Worm (Caenorhabditis elegans) whole organism, young adult: ENCODE measurements around the gene R07E5.11.

Experiments
- F55B11.4 ChIP-seq: sonication (generic microtip); optimal IDR thresholded peaks from 2 replicates; lab custom pipeline; 2016; ENCODE audit warnings: missing compliant biosample characterization, missing genetic modification characterization, borderline replicate concordance; ENCODE audit not compliant: insufficient read depth
- K11D2.4 ChIP-seq: fragments of 200-800 bp; sonication (Bioruptor generic); IDR thresholded peaks from 2 replicates; pipeline ENCODE4 v1.3.6; 2022; ENCODE audit warnings: missing genetic modification reagents, missing genetic modification characterization, missing compliant biosample characterization
- Y95B8A.8 ChIP-seq: fragments of 200-800 bp; sonication (Bioruptor generic); IDR thresholded peaks from 2 replicates; pipeline ENCODE4 v1.3.6; 2022; ENCODE audit warnings: missing genetic modification reagents, missing genetic modification characterization, missing compliant biosample characterization
- ccch-3 ChIP-seq: fragments of 200-800 bp; sonication (Bioruptor generic); optimal IDR thresholded peaks from 2 replicates; lab custom pipeline; 2018; ENCODE audit warnings: mild to moderate bottlenecking, missing genetic modification characterization, missing compliant biosample characterization
- gei-17 ChIP-seq: fragments of 200-800 bp; sonication (Bioruptor generic); optimal IDR thresholded peaks from 2 replicates; lab custom pipeline; 2018; ENCODE audit warnings: mild to moderate bottlenecking, missing genetic modification characterization, missing compliant biosample characterization
- let-607 ChIP-seq, 2 experiments: fragments of 200-800 bp in 1 of 2; sonication (Bioruptor generic) in 1 of 2; sonication (generic microtip) in 1 of 2; optimal IDR thresholded peaks; 2 replicates each; lab custom pipeline; 2016 to 2018; ENCODE audit warnings: mild to moderate bottlenecking in 2 of 2, missing compliant biosample characterization in 2 of 2, missing genetic modification characterization in 2 of 2, moderate library complexity in 2 of 2, missing genotype in 1 of 2
- repo-1 ChIP-seq: sonication (generic microtip); optimal IDR thresholded peaks from 2 replicates; lab custom pipeline; 2017; ENCODE audit warnings: mild to moderate bottlenecking, missing genetic modification characterization, missing compliant biosample characterization
- snpc-4 ChIP-seq, 5 experiments: fragments of 150-350 bp in 1 of 5; sonication (generic microtip) in 4 of 5; optimal IDR thresholded peaks; 2 replicates each; lab custom pipeline; 2014 to 2018; ENCODE audit warnings: missing genetic modification characterization in 5 of 5, missing biosample characterization in 3 of 5, antibody characterized with exemption in 2 of 5, mild to moderate bottlenecking in 2 of 5, missing compliant biosample characterization in 2 of 5, missing genotype in 2 of 5, moderate library complexity in 2 of 5, missing genetic modification reagents in 1 of 5
- somi-1 ChIP-seq: fragments of 200-800 bp; sonication (Bioruptor generic); optimal IDR thresholded peaks from 2 replicates; lab custom pipeline; 2018; ENCODE audit warnings: mild to moderate bottlenecking, missing genetic modification characterization, missing compliant biosample characterization
- unc-62 ChIP-seq: fragments of 150-350 bp; optimal IDR thresholded peaks from 2 replicates; lab custom pipeline; 2014; ENCODE audit warnings: missing biosample characterization, missing genetic modification reagents, missing genetic modification characterization
- ztf-25 ChIP-seq: fragments of 200-800 bp; sonication (Bioruptor generic); IDR thresholded peaks from 2 replicates; pipeline ENCODE4 v1.3.6; 2022; ENCODE audit warnings: missing genetic modification reagents, missing genetic modification characterization, missing compliant biosample characterization

- TF ChIP-seq ztf-25 (GFP tag; lab: Robert Waterston, UW), result no peak
- no peak for TF ChIP-seq ccch-3 (GFP tag; lab: Kevin White, UChicago)
- TF ChIP-seq repo-1 (tag; lab: Kevin White, UChicago), result no peak
- peak; percentile 11 for TF ChIP-seq snpc-4 (GFP tag; optimal IDR thresholded peaks at IDR 0.05; lab: Kevin White, UChicago)
- peak in 1 of 4 experiments; percentile 17 for TF ChIP-seq snpc-4 (tag; optimal IDR thresholded peaks at IDR 0.05; lab: Kevin White, UChicago)
- no peak for TF ChIP-seq somi-1 (GFP tag; lab: Kevin White, UChicago)
- TF ChIP-seq gei-17, result no peak
- no peak for TF ChIP-seq let-607 (tag; optimal IDR thresholded peaks at IDR 0.05; lab: Kevin White, UChicago)
- no peak for TF ChIP-seq Y95B8A.8 (GFP tag; lab: Robert Waterston, UW)
- TF ChIP-seq K11D2.4 (GFP tag; lab: Robert Waterston, UW), result no peak
- TF ChIP-seq F55B11.4 (tag; lab: Kevin White, UChicago), result no peak
- TF ChIP-seq unc-62 (GFP tag; lab: Kevin White, UChicago), result no peak
These were observed 35.0 kb upstream of the R07E5.11 start, which contains the start of gene ceh-43 for ce11 chrIII:4449893-4450579.
